Worm (Caenorhabditis elegans): ENCODE results near the gene arrd-5.
A peak's percentile ranks its signal among the peaks of the same experiment; 100 is the strongest.

DNA sequence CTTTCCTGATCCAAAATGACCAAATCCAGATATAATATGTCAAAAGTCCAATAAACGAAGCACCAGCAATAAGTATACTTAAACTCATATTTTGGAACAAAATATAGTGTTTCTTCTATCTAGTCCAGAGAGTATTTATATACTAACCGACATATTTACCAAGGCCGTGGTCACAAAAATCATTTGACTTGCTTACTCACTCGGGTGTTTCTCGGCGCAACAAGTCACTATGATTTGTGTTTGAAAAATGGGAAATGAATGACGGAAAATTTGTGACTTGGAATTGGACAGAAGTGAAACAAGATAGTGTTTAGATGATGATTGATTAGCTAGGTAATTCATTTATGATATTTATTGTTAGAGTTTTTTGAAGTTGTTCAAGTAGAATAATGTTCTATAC is 34.8 kb upstream of the arrd-5 start, which contains the start of gene cyp-13A5:
- TF ChIP-seq Y53F4B.3 (GFP tag; IDR thresholded peaks at IDR 0.05) = no peak
- TF ChIP-seq mes-4 (tag; optimal IDR thresholded peaks at IDR 0.05) = no peak
- no peak for TF ChIP-seq ztf-22 (GFP tag; optimal IDR thresholded peaks at IDR 0.05)
- no peak for TF ChIP-seq rcor-1 (GFP tag; IDR thresholded peaks at IDR 0.05)
- TF ChIP-seq nhr-80 (tag; optimal IDR thresholded peaks at IDR 0.05) = peak; percentile 85
